Comparison of ENCODE assay signal across 2 worm cellular contexts in the genomic region with DNA sequence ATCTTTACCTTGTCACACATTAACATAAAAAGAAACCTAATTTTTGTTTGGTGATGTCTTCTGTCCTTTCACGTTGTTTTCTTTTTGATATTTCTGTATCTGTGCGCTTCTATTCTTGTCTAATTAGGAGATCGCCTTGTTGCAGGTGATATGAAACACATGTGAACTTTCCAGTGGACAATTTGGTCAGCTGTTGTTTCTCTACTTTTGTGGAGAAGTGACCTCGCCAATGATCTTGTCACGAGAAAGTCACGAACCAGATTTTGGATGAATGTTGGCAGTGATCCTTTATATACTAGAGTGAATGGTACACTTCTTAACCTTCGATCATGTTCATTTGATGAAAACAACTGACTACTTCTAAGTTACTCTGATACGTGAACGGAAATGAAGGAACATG.
TF ChIP-seq lines count a peak whose summit lies in the region.

No protein-coding gene starts in this region.

TF ChIP-seq in whole organism, L1 larva, 84 proteins besides CTCF, POLR2A, EP300 and RAD21:
- TF ChIP-seq lin-35 (GFP tag; optimal IDR thresholded peaks at IDR 0.05; lab: Kevin White, UChicago) (peak in 1 of 2 experiments; percentile 55), nhr-20 (tag; optimal IDR thresholded peaks at IDR 0.05; lab: Kevin White, UChicago) (peak; percentile 56), nhr-71 (tag; optimal IDR thresholded peaks at IDR 0.05; lab: Kevin White, UChicago) (peak; percentile 35), pag-3 (tag; optimal IDR thresholded peaks at IDR 0.05; lab: Kevin White, UChicago; ENCODE audit: borderline replicate concordance, insufficient read depth) (no peak), nhr-76 (tag; optimal IDR thresholded peaks at IDR 0.05; lab: Kevin White, UChicago) (no peak), ceh-88 (GFP tag; IDR thresholded peaks at IDR 0.05; lab: Robert Waterston, UW) (no peak), blmp-1 (tag; optimal IDR thresholded peaks at IDR 0.05; lab: Kevin White, UChicago) (peak; percentile 70), nhr-85 (tag; lab: Kevin White, UChicago) (peak; percentile 74), unc-130 (tag; optimal IDR thresholded peaks at IDR 0.05; lab: Kevin White, UChicago) (peak; percentile 69), mdl-1 (tag; optimal IDR thresholded peaks at IDR 0.05; lab: Kevin White, UChicago) (peak in 1 of 2 experiments; percentile 77), sox-4 (tag; optimal IDR thresholded peaks at IDR 0.05; lab: Kevin White, UChicago) (no peak), zag-1 (tag; optimal IDR thresholded peaks at IDR 0.05; lab: Kevin White, UChicago) (no peak), vab-15 (tag; optimal IDR thresholded peaks at IDR 0.05; lab: Kevin White, UChicago) (peak; percentile 66), elt-3 (tag; optimal IDR thresholded peaks at IDR 0.05; lab: Kevin White, UChicago) (peak in 1 of 6 experiments; percentile 77), C16A3.4 (tag; optimal IDR thresholded peaks at IDR 0.05; lab: Kevin White, UChicago) (peak; percentile 26)

TF ChIP-seq in whole organism, L2 larva, 48 proteins besides CTCF, POLR2A, EP300 and RAD21:
- no peak for TF ChIP-seq aly-2 (tag; optimal IDR thresholded peaks at IDR 0.05; lab: Kevin White, UChicago)
- TF ChIP-seq nhr-129 (tag; optimal IDR thresholded peaks at IDR 0.05; lab: Kevin White, UChicago) = peak; percentile 45

Comparison
In these comparisons a context has a peak if more than half of its experiments do, and no peak if none do; other contexts are left out.
1. Of the 22 proteins assayed by ChIP-seq in both whole organism, L1 larva and whole organism, L2 larva: peak only in whole organism, L1 larva: blmp-1; only in whole organism, L2 larva: none; in both: none; in neither: 19; mixed calls (peak in some experiments, not most) for 2.